Worm (Caenorhabditis elegans): ENCODE results near the gene Y46G5A.14.

Gene Y46G5A.14

ce11 chrII:12736579-12736978 is 37.9 kb upstream of the Y46G5A.14 start, which contains the start of gene snrp-200 (continued):
- TF ChIP-seq F49E8.2 (tag; optimal IDR thresholded peaks at IDR 0.05; ENCODE audit: insufficient read depth), result no peak
- 0 out of 2 replicates have a peak, but pooled peaks have one; percentile 35 for TF ChIP-seq ztf-25 (GFP tag; IDR thresholded peaks at IDR 0.05)
- no peak for TF ChIP-seq pha-4 (tag; optimal IDR thresholded peaks at IDR 0.05)
- no peak for TF ChIP-seq mel-28 (tag; optimal IDR thresholded peaks at IDR 0.05; ENCODE audit: borderline replicate concordance)
- TF ChIP-seq unc-62 (GFP tag; optimal IDR thresholded peaks at IDR 0.05), result no peak
- TF ChIP-seq T07F8.4 (tag; optimal IDR thresholded peaks at IDR 0.05), result no peak
- TF ChIP-seq F39B2.1 (GFP tag; IDR thresholded peaks at IDR 0.05), result peak; percentile 23; the same call in 1 of the 2 replicates
- TF ChIP-seq zim-3 (tag; optimal IDR thresholded peaks at IDR 0.05), result peak; percentile 79
- no peak for TF ChIP-seq tlf-1 (GFP tag; optimal IDR thresholded peaks at IDR 0.05)
- TF ChIP-seq ztf-28 (GFP tag; IDR thresholded peaks at IDR 0.05), result no peak
- TF ChIP-seq ztf-26 (tag; optimal IDR thresholded peaks at IDR 0.05), result no peak
- TF ChIP-seq F22D6.2 (tag; optimal IDR thresholded peaks at IDR 0.05), result no peak
- no peak for TF ChIP-seq F23B12.7 (tag; optimal IDR thresholded peaks at IDR 0.05; ENCODE audit: insufficient read depth)
- no peak for TF ChIP-seq mcd-1 (GFP tag; IDR thresholded peaks at IDR 0.05)
- TF ChIP-seq lsy-27 (tag; optimal IDR thresholded peaks at IDR 0.05; ENCODE audit: borderline replicate concordance, insufficient read depth), result no peak
- no peak for TF ChIP-seq Y67H2A.10 (GFP tag; conservative IDR thresholded peaks at IDR 0.05)
- TF ChIP-seq somi-1 (GFP tag; optimal IDR thresholded peaks at IDR 0.05), result no peak
- TF ChIP-seq bed-2 (GFP tag; IDR thresholded peaks at IDR 0.05), result no peak
- TF ChIP-seq let-526 (GFP tag; IDR thresholded peaks at IDR 0.05), result no peak
- 0 out of 2 replicates have a peak, but pooled peaks have one; percentile 9 for TF ChIP-seq attf-3 (GFP tag; conservative IDR thresholded peaks at IDR 0.05)
- no peak for TF ChIP-seq ceh-91 (GFP tag; IDR thresholded peaks at IDR 0.05)
- no peak for TF ChIP-seq lin-40 (tag; optimal IDR thresholded peaks at IDR 0.05)
- no peak for TF ChIP-seq bed-1 (GFP tag; IDR thresholded peaks at IDR 0.05)
- TF ChIP-seq egrh-3 (GFP tag; IDR thresholded peaks at IDR 0.05), result no peak
- TF ChIP-seq F55B11.4 (tag; optimal IDR thresholded peaks at IDR 0.05; ENCODE audit: borderline replicate concordance, insufficient read depth), result no peak
- TF ChIP-seq efl-1 (GFP tag; optimal IDR thresholded peaks at IDR 0.05), result no peak
- TF ChIP-seq lin-26 (GFP tag; IDR thresholded peaks at IDR 0.05), result peak; percentile 54; the same call in 1 of the 2 replicates
- no peak for TF ChIP-seq dpl-1 (GFP tag; optimal IDR thresholded peaks at IDR 0.05)
- TF ChIP-seq ceh-79 (tag; optimal IDR thresholded peaks at IDR 0.05), result no peak
- no peak for TF ChIP-seq B0035.1 (tag; optimal IDR thresholded peaks at IDR 0.05)
- no peak for TF ChIP-seq snpc-3.4 (tag; optimal IDR thresholded peaks at IDR 0.05)
- TF ChIP-seq madf-10 (tag; optimal IDR thresholded peaks at IDR 0.05), result no peak
- no peak for TF ChIP-seq him-1 (tag; optimal IDR thresholded peaks at IDR 0.05)
- TF ChIP-seq nfya-1 (tag; optimal IDR thresholded peaks at IDR 0.05; ENCODE audit: borderline replicate concordance, insufficient read depth), result no peak
- no peak for TF ChIP-seq hlh-26 (GFP tag; conservative IDR thresholded peaks at IDR 0.05)
- TF ChIP-seq ceh-40 (GFP tag; IDR thresholded peaks at IDR 0.05), result no peak
- TF ChIP-seq sea-2 (GFP tag; IDR thresholded peaks at IDR 0.05), result no peak
- peak; percentile 73 for TF ChIP-seq Y53G8AR.9 (GFP tag; conservative IDR thresholded peaks at IDR 0.05)
- no peak for TF ChIP-seq ama-1 (optimal IDR thresholded peaks at IDR 0.05)
- TF ChIP-seq ama-1 (GFP tag; optimal IDR thresholded peaks at IDR 0.05), result peak in 1 of 2 experiments; percentile 35
- TF ChIP-seq tbp1 (GFP tag; optimal IDR thresholded peaks at IDR 0.05), result no peak
- peak; percentile 73 for TF ChIP-seq hrde-1 (tag; optimal IDR thresholded peaks at IDR 0.05; ENCODE audit: borderline replicate concordance)
- no peak for TF ChIP-seq let-607 (tag; optimal IDR thresholded peaks at IDR 0.05)
- TF ChIP-seq nhr-90 (tag; optimal IDR thresholded peaks at IDR 0.05), result no peak
- no peak for TF ChIP-seq F10E7.11 (tag; optimal IDR thresholded peaks at IDR 0.05)
- no peak for TF ChIP-seq ztf-3 (GFP tag; optimal IDR thresholded peaks at IDR 0.05)
- TF ChIP-seq F37B4.10 (GFP tag; IDR thresholded peaks at IDR 0.05), result no peak
- peak; percentile 58; the same call in 1 of the 2 replicates for TF ChIP-seq Y56A3A.18 (GFP tag; IDR thresholded peaks at IDR 0.05)
